Fruit fly (Drosophila melanogaster) whole organism, embryonic: ENCODE measurements around the gene gish.

Experiments used
- Abd-B ChIP-seq: fragments of 200-800 bp; sonication (Bioruptor generic); optimal IDR thresholded peaks from 2 replicates; lab custom pipeline; 2018; ENCODE audit warnings: missing biosample characterization, mild to moderate bottlenecking, missing genetic modification characterization, moderate library complexity
- Blimp-1 ChIP-seq: fragments of 200-800 bp; sonication (Bioruptor generic); optimal IDR thresholded peaks from 3 replicates; lab custom pipeline; 2018; ENCODE audit warnings: missing biosample characterization, missing genetic modification characterization, mild to moderate bottlenecking, moderate library complexity, missing genetic modification reagents
- BtbVII ChIP-seq: fragments of 200-800 bp; sonication (Bioruptor generic); optimal IDR thresholded peaks from 3 replicates; lab custom pipeline; 2017; ENCODE audit warnings: missing biosample characterization, mild to moderate bottlenecking, missing genetic modification characterization
- CG11695 ChIP-seq: fragments of 200-800 bp; sonication (Bioruptor generic); IDR thresholded peaks from 3 replicates; pipeline ENCODE4 v1.3.6; 2022; ENCODE audit warnings: missing biosample characterization, missing genetic modification characterization
- CG12236 ChIP-seq: fragments of 200-800 bp; sonication (Bioruptor generic); optimal IDR thresholded peaks from 2 replicates; lab custom pipeline; 2016; ENCODE audit warnings: missing biosample characterization, missing genetic modification characterization
- CG14710 ChIP-seq: fragments of 200-800 bp; sonication (Bioruptor generic); optimal IDR thresholded peaks from 3 replicates; lab custom pipeline; 2019; ENCODE audit warnings: missing biosample characterization, mild to moderate bottlenecking, missing genetic modification characterization, moderate library complexity
- CG31365 ChIP-seq: fragments of 200-800 bp; sonication (Bioruptor generic); optimal IDR thresholded peaks from 2 replicates; lab custom pipeline; 2018; ENCODE audit warnings: missing biosample characterization, mild to moderate bottlenecking, missing genetic modification characterization
- CG32772 ChIP-seq: fragments of 200-800 bp; sonication (Bioruptor generic); IDR thresholded peaks from 2 replicates; pipeline ENCODE4 v1.3.6; 2022; ENCODE audit warnings: missing biosample characterization, missing genetic modification characterization
- CG3281 ChIP-seq: fragments of 200-800 bp; sonication (Bioruptor generic); optimal IDR thresholded peaks from 3 replicates; lab custom pipeline; 2017; ENCODE audit warnings: missing biosample characterization, mild to moderate bottlenecking, missing genetic modification characterization
- CG3838 ChIP-seq: fragments of 200-800 bp; sonication (Bioruptor generic); optimal IDR thresholded peaks from 3 replicates; lab custom pipeline; 2016; ENCODE audit warnings: missing biosample characterization, missing genetic modification characterization
- CG43689 ChIP-seq: fragments of 200-800 bp; sonication (Bioruptor generic); IDR thresholded peaks from 2 replicates; pipeline ENCODE4 v1.3.6; 2022; ENCODE audit warnings: missing biosample characterization, missing genetic modification characterization
- CG6654 ChIP-seq: fragments of 200-800 bp; sonication (Bioruptor generic); optimal IDR thresholded peaks from 2 replicates; lab custom pipeline; 2017; ENCODE audit warnings: missing biosample characterization, mild to moderate bottlenecking, missing genetic modification characterization
- CG6683 ChIP-seq: fragments of 200-800 bp; sonication (Bioruptor generic); optimal IDR thresholded peaks from 2 replicates; lab custom pipeline; 2017; ENCODE audit warnings: missing biosample characterization, mild to moderate bottlenecking, missing genetic modification characterization, missing genetic modification reagents
- CG9876 ChIP-seq: fragments of 200-800 bp; sonication (Bioruptor generic); optimal IDR thresholded peaks from 2 replicates; lab custom pipeline; 2016; ENCODE audit warnings: missing biosample characterization, missing genetic modification characterization
- CoRest ChIP-seq: fragments of 200-800 bp; sonication (Bioruptor generic); optimal IDR thresholded peaks from 3 replicates; lab custom pipeline; 2018; ENCODE audit warnings: missing biosample characterization, mild to moderate bottlenecking, missing genetic modification characterization, moderate library complexity
- Dbx ChIP-seq: fragments of 200-800 bp; sonication (Bioruptor generic); IDR thresholded peaks from 3 replicates; pipeline ENCODE4 v1.3.6; 2022; ENCODE audit warnings: missing biosample characterization, missing genetic modification characterization
- Dip3 ChIP-seq: fragments of 200-800 bp; sonication (Bioruptor generic); optimal IDR thresholded peaks from 3 replicates; lab custom pipeline; 2016; ENCODE audit warnings: missing biosample characterization, missing genetic modification characterization
- Doc3 ChIP-seq: fragments of 200-800 bp; sonication (Bioruptor generic); IDR thresholded peaks from 3 replicates; pipeline ENCODE4 v1.3.6; 2022; ENCODE audit warnings: missing biosample characterization, missing genetic modification characterization; ENCODE audit not compliant: partially characterized antibody
- Elba2 ChIP-seq: fragments of 200-800 bp; sonication (Bioruptor generic); optimal IDR thresholded peaks from 3 replicates; lab custom pipeline; 2016; ENCODE audit warnings: missing biosample characterization, missing genetic modification characterization
- H15 ChIP-seq: fragments of 200-800 bp; sonication (Bioruptor generic); IDR thresholded peaks from 3 replicates; pipeline ENCODE4 v1.3.6; 2022; ENCODE audit warnings: missing biosample characterization, missing genetic modification characterization
- Lhr ChIP-seq: fragments of 200-800 bp; sonication (Bioruptor generic); optimal IDR thresholded peaks from 3 replicates; lab custom pipeline; 2017; ENCODE audit warnings: mild to moderate bottlenecking, missing biosample characterization, missing genetic modification reagents, missing genetic modification characterization
- Lpt ChIP-seq: fragments of >200 bp; optimal IDR thresholded peaks from 2 replicates; lab custom pipeline; 2018; ENCODE audit warnings: missing biosample characterization, missing genetic modification characterization
- Oli ChIP-seq: fragments of 200-800 bp; sonication (Bioruptor generic); optimal IDR thresholded peaks from 2 replicates; lab custom pipeline; 2018; ENCODE audit warnings: missing biosample characterization, mild to moderate bottlenecking, missing genetic modification characterization, moderate library complexity
- Poxn ChIP-seq: fragments of 200-800 bp; sonication (Bioruptor generic); IDR thresholded peaks from 2 replicates; pipeline ENCODE4 v1.3.6; 2022; ENCODE audit warnings: missing biosample characterization, missing genetic modification characterization
- Vsx1 ChIP-seq: fragments of 200-800 bp; sonication (Bioruptor generic); optimal IDR thresholded peaks from 2 replicates; lab custom pipeline; 2017; ENCODE audit warnings: missing biosample characterization, mild to moderate bottlenecking, missing genetic modification characterization, missing genetic modification reagents
- ac ChIP-seq: fragments of 200-800 bp; sonication (Bioruptor generic); optimal IDR thresholded peaks from 3 replicates; lab custom pipeline; 2017; ENCODE audit warnings: missing biosample characterization, mild to moderate bottlenecking, missing genetic modification characterization
- al ChIP-seq: fragments of 200-800 bp; sonication (Bioruptor generic); IDR thresholded peaks from 2 replicates; pipeline ENCODE4 v1.3.6; 2022; ENCODE audit warnings: missing biosample characterization, missing genetic modification characterization
- aop ChIP-seq: fragments of 200-800 bp; sonication (Bioruptor generic); IDR thresholded peaks from 2 replicates; pipeline ENCODE4 v1.3.6; 2022; ENCODE audit warnings: missing biosample characterization, missing genetic modification characterization
- ap ChIP-seq: fragments of 200-800 bp; sonication (Bioruptor generic); IDR thresholded peaks from 2 replicates; pipeline ENCODE4 v1.3.6; 2022; ENCODE audit warnings: missing biosample characterization, missing genetic modification characterization
- bowl ChIP-seq: fragments of 200-800 bp; sonication (Bioruptor generic); IDR thresholded peaks from 2 replicates; pipeline ENCODE4 v1.3.6; 2022; ENCODE audit warnings: missing biosample characterization, missing genetic modification characterization
- cg ChIP-seq: fragments of 200-800 bp; sonication (Bioruptor generic); optimal IDR thresholded peaks from 3 replicates; lab custom pipeline; 2019; ENCODE audit warnings: missing biosample characterization, mild to moderate bottlenecking, missing genetic modification characterization, moderate library complexity
- croc ChIP-seq: fragments of 200-800 bp; sonication (Bioruptor generic); conservative IDR thresholded peaks from 3 replicates; pipeline ENCODE4 v1.3.6; 2022; ENCODE audit warnings: missing biosample characterization, missing genetic modification characterization
- en ChIP-seq: fragments of 200-800 bp; sonication (Bioruptor generic); optimal IDR thresholded peaks from 2 replicates; lab custom pipeline; 2016; ENCODE audit warnings: missing biosample characterization, missing genetic modification characterization
- esg ChIP-seq: fragments of 200-800 bp; sonication (Bioruptor generic); conservative IDR thresholded peaks from 2 replicates; pipeline ENCODE4 v1.3.6; 2022; ENCODE audit warnings: missing biosample characterization, missing genetic modification characterization
- ftz-f1 ChIP-seq: fragments of 200-800 bp; sonication (Bioruptor generic); optimal IDR thresholded peaks from 2 replicates; lab custom pipeline; 2016; ENCODE audit warnings: missing biosample characterization, missing genetic modification characterization
- gem ChIP-seq: fragments of 200-800 bp; sonication (Bioruptor generic); optimal IDR thresholded peaks from 2 replicates; lab custom pipeline; 2019; ENCODE audit warnings: missing biosample characterization, mild to moderate bottlenecking, missing genetic modification characterization, moderate library complexity
- maf-S ChIP-seq: fragments of 200-800 bp; sonication (Bioruptor generic); optimal IDR thresholded peaks from 2 replicates; lab custom pipeline; 2016; ENCODE audit warnings: missing biosample characterization, missing genetic modification characterization
- row ChIP-seq: fragments of 200-800 bp; sonication (Bioruptor generic); IDR thresholded peaks from 3 replicates; pipeline ENCODE4 v1.3.6; 2022; ENCODE audit warnings: missing biosample characterization, missing genetic modification characterization
- sc ChIP-seq, 3 experiments: fragments of >200 bp in 2 of 3; fragments of 200-800 bp in 1 of 3; sonication (Bioruptor generic) in 1 of 3; optimal IDR thresholded peaks; 2 replicates in 2 of 3; 3 replicates in 1 of 3; lab custom pipeline; 2017; ENCODE audit warnings: mild to moderate bottlenecking in 1 of 3, missing biosample characterization in 1 of 3, missing genetic modification characterization in 1 of 3, missing genetic modification reagents in 1 of 3
- sd ChIP-seq: fragments of 200-800 bp; sonication (Bioruptor generic); optimal IDR thresholded peaks from 3 replicates; lab custom pipeline; 2018; ENCODE audit warnings: missing biosample characterization, mild to moderate bottlenecking, missing genetic modification characterization, moderate library complexity
- sens ChIP-seq: fragments of 200-800 bp; sonication (Bioruptor generic); peaks from one replicate; lab custom pipeline; 2016; ENCODE audit warnings: missing biosample characterization, missing genetic modification characterization
- sens-2 ChIP-seq: fragments of 200-800 bp; sonication (Bioruptor generic); IDR thresholded peaks from 2 replicates; pipeline ENCODE4 v1.3.6; 2022; ENCODE audit warnings: missing biosample characterization, missing genetic modification characterization
- slp2 ChIP-seq: fragments of 200-800 bp; sonication (Bioruptor generic); optimal IDR thresholded peaks from 2 replicates; lab custom pipeline; 2016; ENCODE audit warnings: missing biosample characterization, missing genetic modification characterization
- sna ChIP-seq: fragments of 200-800 bp; sonication (Bioruptor generic); IDR thresholded peaks from 2 replicates; pipeline ENCODE4 v1.3.6; 2022; ENCODE audit warnings: missing biosample characterization, missing genetic modification characterization; ENCODE audit not compliant: partially characterized antibody
- ssp ChIP-seq: fragments of 200-800 bp; sonication (Bioruptor generic); IDR thresholded peaks from 2 replicates; pipeline ENCODE4 v1.3.6; 2022; ENCODE audit warnings: missing biosample characterization, missing genetic modification characterization
- tup ChIP-seq: fragments of 200-800 bp; sonication (Bioruptor generic); optimal IDR thresholded peaks from 2 replicates; lab custom pipeline; 2016; ENCODE audit warnings: missing biosample characterization, mild to moderate bottlenecking, missing genetic modification characterization, moderate library complexity
- zen ChIP-seq: fragments of 200-800 bp; sonication (Bioruptor generic); optimal IDR thresholded peaks from 3 replicates; lab custom pipeline; 2018; ENCODE audit warnings: missing biosample characterization, mild to moderate bottlenecking, missing genetic modification characterization, moderate library complexity
- zf30C ChIP-seq: fragments of 200-800 bp; sonication (Bioruptor generic); optimal IDR thresholded peaks from 3 replicates; lab custom pipeline; 2018; ENCODE audit warnings: missing biosample characterization, mild to moderate bottlenecking, missing genetic modification characterization
- zfh1 ChIP-seq: fragments of 200-800 bp; sonication (Bioruptor generic); IDR thresholded peaks from 3 replicates; pipeline ENCODE4 v1.3.6; 2022; ENCODE audit warnings: missing biosample characterization, missing genetic modification characterization

The gish gene

DNA sequence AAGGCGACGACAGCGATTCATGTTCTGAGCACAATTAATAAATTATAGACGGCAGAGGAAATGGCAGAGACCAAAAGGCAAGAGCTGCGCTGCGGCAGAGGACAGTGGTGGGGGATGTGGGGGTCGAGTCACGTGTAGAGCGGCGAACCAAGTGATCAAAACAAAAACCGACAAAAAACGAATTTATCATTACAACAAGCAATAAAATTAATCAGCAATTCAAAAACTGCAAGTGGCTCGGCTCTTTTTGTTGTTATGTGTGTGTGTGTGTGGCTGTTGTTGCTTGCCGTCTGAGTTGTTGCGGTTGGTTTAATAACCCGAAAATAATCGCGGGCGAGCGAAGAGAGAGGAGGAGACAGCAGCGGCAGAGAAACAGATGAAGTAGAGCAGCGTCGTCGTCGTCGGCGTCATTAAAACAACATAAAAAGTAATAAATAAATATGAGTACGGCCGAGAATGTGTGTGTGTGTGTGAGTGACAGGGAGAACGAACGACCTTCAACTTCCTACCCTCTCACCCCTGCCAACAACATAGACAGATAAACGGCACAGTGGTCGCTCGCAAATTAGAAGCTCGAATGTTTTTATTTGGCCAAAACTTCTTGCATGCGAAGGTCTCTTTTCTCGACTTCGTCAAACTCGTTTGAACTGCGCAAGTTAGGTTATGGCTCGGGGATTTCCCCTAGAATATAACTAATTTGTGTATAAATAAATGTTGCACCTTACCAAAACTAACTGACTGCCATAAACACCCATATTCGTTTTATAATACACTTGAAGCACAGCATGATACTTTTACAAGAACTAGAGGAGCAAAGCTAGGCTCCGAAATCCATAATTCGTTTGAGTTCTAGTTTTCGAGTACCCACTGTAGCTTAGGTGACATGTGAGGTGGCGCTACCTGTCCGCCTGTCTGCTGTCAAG is 40.6 kb upstream of the gish start (continued):
- no peak for TF ChIP-seq sc (optimal IDR thresholded peaks at IDR 0.05; lab: Kevin White, UChicago)
- TF ChIP-seq sc (GFP tag; optimal IDR thresholded peaks at IDR 0.05; lab: Kevin White, UChicago), result peak; percentile 75
- no peak for TF ChIP-seq H15
- no peak for TF ChIP-seq ssp
- TF ChIP-seq Dip3 (GFP tag; lab: Kevin White, UChicago), result peak; percentile 68
- TF ChIP-seq CG11695 (GFP tag; lab: Robert Waterston, UW), result no peak
- TF ChIP-seq CG32772, result no peak
- TF ChIP-seq zfh1 (GFP tag; lab: Robert Waterston, UW), result no peak
- TF ChIP-seq croc, result peak; percentile 67
- no peak for TF ChIP-seq esg
- TF ChIP-seq CoRest (tag; lab: Kevin White, UChicago), result peak; percentile 85
- peak; percentile 86 for TF ChIP-seq gem (tag; lab: Kevin White, UChicago)
- peak; percentile 35 for TF ChIP-seq CG3838 (GFP tag; lab: Kevin White, UChicago)
- peak; percentile 88 for TF ChIP-seq Oli (tag; lab: Kevin White, UChicago)
- TF ChIP-seq Poxn, result no peak
- TF ChIP-seq Dbx (GFP tag; lab: Robert Waterston, UW), result no peak
- TF ChIP-seq aop (GFP tag; lab: Robert Waterston, UW), result no peak
- peak; percentile 76 for TF ChIP-seq CG3281 (GFP tag; lab: Kevin White, UChicago)
- TF ChIP-seq ftz-f1 (GFP tag; lab: Kevin White, UChicago), result peak; percentile 76
- peak; percentile 97 for TF ChIP-seq sens (GFP tag; lab: Kevin White, UChicago)
- peak; percentile 17 for TF ChIP-seq CG6654 (GFP tag; lab: Kevin White, UChicago)
- peak; percentile 77 for TF ChIP-seq CG14710 (tag; lab: Kevin White, UChicago)
- no peak for TF ChIP-seq ap (GFP tag; lab: Robert Waterston, UW)
- no peak for TF ChIP-seq Vsx1
- TF ChIP-seq sna (GFP tag; lab: Robert Waterston, UW), result no peak
- TF ChIP-seq Blimp-1 (GFP tag; lab: Kevin White, UChicago), result peak; percentile 60
- peak; percentile 70 for TF ChIP-seq BtbVII
- peak; percentile 65 for TF ChIP-seq en
- TF ChIP-seq bowl (GFP tag; lab: Robert Waterston, UW), result no peak
- no peak for TF ChIP-seq CG9876 (GFP tag; lab: Kevin White, UChicago)
- peak; percentile 73 for TF ChIP-seq Abd-B
- TF ChIP-seq row (GFP tag; lab: Robert Waterston, UW), result no peak
- peak; percentile 77 for TF ChIP-seq cg (GFP tag; lab: Kevin White, UChicago)
- peak; percentile 60 for TF ChIP-seq slp2 (GFP tag; lab: Kevin White, UChicago)
- peak; percentile 40 for TF ChIP-seq Lhr
- TF ChIP-seq CG31365 (tag; lab: Kevin White, UChicago), result peak; percentile 19
- peak; percentile 7 for TF ChIP-seq tup (GFP tag; lab: Kevin White, UChicago)
- peak; percentile 68 for TF ChIP-seq maf-S (GFP tag; lab: Kevin White, UChicago)
- TF ChIP-seq al (GFP tag; lab: Robert Waterston, UW), result no peak
- TF ChIP-seq sd (tag; lab: Kevin White, UChicago), result peak; percentile 46
- TF ChIP-seq sens-2 (GFP tag; lab: Robert Waterston, UW), result no peak
- no peak for TF ChIP-seq zf30C (GFP tag; lab: Kevin White, UChicago)
- TF ChIP-seq Lpt, result no peak
- peak; percentile 14 for TF ChIP-seq zen (tag; lab: Kevin White, UChicago)
- no peak for TF ChIP-seq Elba2
- TF ChIP-seq CG43689 (GFP tag; lab: Robert Waterston, UW), result no peak
- peak; percentile 35 for TF ChIP-seq CG12236 (GFP tag; lab: Kevin White, UChicago)
- TF ChIP-seq ac (GFP tag; lab: Kevin White, UChicago), result no peak
- no peak for TF ChIP-seq Doc3
- TF ChIP-seq CG6683 (GFP tag; lab: Kevin White, UChicago), result peak; percentile 18
